Worm (Caenorhabditis elegans) whole organism, L4/young adult: ENCODE data around the gene Y27F2A.9.

Source experiments
- dao-5 ChIP-seq: sonication (generic microtip); optimal IDR thresholded peaks from 2 replicates; lab custom pipeline; 2016; ENCODE audit warnings: missing genotype, missing genetic modification characterization, moderate library complexity, missing compliant biosample characterization
- him-1 ChIP-seq: sonication (generic microtip); optimal IDR thresholded peaks from 2 replicates; lab custom pipeline; 2016; ENCODE audit warnings: missing genotype, missing genetic modification reagents, missing genetic modification characterization, missing compliant biosample characterization

DNA sequence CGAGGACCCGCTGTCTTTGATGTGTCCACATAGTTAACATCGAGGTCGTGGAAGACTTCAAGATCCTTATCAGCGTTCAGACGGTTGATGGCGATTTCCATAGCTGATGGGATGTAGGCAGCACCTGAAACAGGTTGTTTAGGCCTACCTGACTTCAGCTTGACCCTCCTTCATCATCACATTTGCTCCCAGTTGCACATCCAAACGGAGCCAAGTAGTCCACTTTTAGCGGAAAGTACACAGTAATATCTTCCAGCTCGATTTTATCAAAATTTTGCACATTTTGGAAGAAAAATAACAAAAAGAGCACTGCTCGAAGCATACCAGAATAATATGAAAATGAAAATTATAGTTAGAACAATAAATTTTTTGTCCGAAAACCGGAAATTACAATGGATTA is 5.5 kb upstream of the Y27F2A.9 start, which contains the start of gene gcy-15:
- TF ChIP-seq dao-5 (tag; lab: Kevin White, UChicago): no peak
- no peak for TF ChIP-seq him-1
